Fruit fly (Drosophila melanogaster): Measurements from ENCODE around the gene Toll-9.

Toll-9 gene

DNA sequence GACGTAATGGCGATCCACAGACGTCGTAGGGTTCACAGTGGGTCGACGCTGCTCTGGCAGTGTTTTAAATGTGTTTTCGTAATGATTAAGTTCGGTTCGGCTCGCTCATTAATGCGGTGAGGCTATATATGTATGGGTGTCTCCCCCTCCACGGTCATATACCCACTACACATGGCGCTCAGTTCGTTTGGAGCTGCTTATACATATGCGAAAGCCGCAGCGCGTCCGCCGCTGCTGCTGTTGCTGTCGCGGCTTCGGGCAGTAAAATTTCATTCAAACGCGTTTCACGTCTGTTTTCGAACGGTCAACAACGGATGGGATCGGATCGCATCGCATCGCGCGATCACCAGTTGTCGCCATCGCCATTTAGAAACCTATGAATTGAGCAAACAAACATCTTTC lies 19.4 kb upstream of the Toll-9 start (continued):
- TF ChIP-seq en (GFP tag; optimal IDR thresholded peaks at IDR 0.05) = no peak
- TF ChIP-seq fd64A (GFP tag; optimal IDR thresholded peaks at IDR 0.05) = no peak
- TF ChIP-seq CG30020 (tag; optimal IDR thresholded peaks at IDR 0.05) = no peak
- no peak for TF ChIP-seq emc (GFP tag; optimal IDR thresholded peaks at IDR 0.05)
- no peak for TF ChIP-seq CG7987 (GFP tag; optimal IDR thresholded peaks at IDR 0.05)
- TF ChIP-seq fd96Cb (tag; optimal IDR thresholded peaks at IDR 0.05) = no peak
- TF ChIP-seq klu (GFP tag; IDR thresholded peaks at IDR 0.05) = no peak
- no peak for TF ChIP-seq CG6272 (GFP tag; IDR thresholded peaks at IDR 0.05)
- TF ChIP-seq so (GFP tag; IDR thresholded peaks at IDR 0.05) = no peak
- TF ChIP-seq CG12769 (tag; optimal IDR thresholded peaks at IDR 0.05) = peak; percentile 81
- no peak for TF ChIP-seq onecut (GFP tag; IDR thresholded peaks at IDR 0.05)
- TF ChIP-seq dm (GFP tag; optimal IDR thresholded peaks at IDR 0.05) = no peak
- no peak for TF ChIP-seq Opbp (GFP tag; IDR thresholded peaks at IDR 0.05; ENCODE audit: partially characterized antibody)
- TF ChIP-seq Oaz (GFP tag; IDR thresholded peaks at IDR 0.05) = no peak
- no peak for TF ChIP-seq sim (GFP tag; IDR thresholded peaks at IDR 0.05)
- 0 out of 2 replicates have a peak, but pooled peaks have one; percentile 15 for TF ChIP-seq Dref (GFP tag; IDR thresholded peaks at IDR 0.05)
- TF ChIP-seq CG4854 (GFP tag; optimal IDR thresholded peaks at IDR 0.05) = no peak
- no peak for TF ChIP-seq CHES-1-like (GFP tag; optimal IDR thresholded peaks at IDR 0.05)
- TF ChIP-seq gsb (GFP tag; IDR thresholded peaks at IDR 0.05) = no peak
- peak; percentile 65 for TF ChIP-seq sens (GFP tag)
- no peak for TF ChIP-seq CG12391 (tag; optimal IDR thresholded peaks at IDR 0.05)
- peak; percentile 74 for TF ChIP-seq vvl (GFP tag; IDR thresholded peaks at IDR 0.05)
- 0 out of 2 replicates have a peak, but pooled peaks have one; percentile 18 for TF ChIP-seq Atf6 (GFP tag; IDR thresholded peaks at IDR 0.05)
- TF ChIP-seq Adf1 (GFP tag; IDR thresholded peaks at IDR 0.05) = peak; percentile 84
- TF ChIP-seq CG13894 (tag; optimal IDR thresholded peaks at IDR 0.05) = peak; percentile 45
- TF ChIP-seq Sin3A (optimal IDR thresholded peaks at IDR 0.05) = no peak
- TF ChIP-seq Hand (GFP tag; optimal IDR thresholded peaks at IDR 0.05) = no peak
- TF ChIP-seq CG3065 (GFP tag; optimal IDR thresholded peaks at IDR 0.05) = no peak
- 0 out of 2 replicates have a peak, but pooled peaks have one; percentile 12 for TF ChIP-seq ttk (GFP tag; IDR thresholded peaks at IDR 0.05)
- TF ChIP-seq jing (GFP tag; optimal IDR thresholded peaks at IDR 0.05) = no peak
- no peak for TF ChIP-seq schlank (tag; optimal IDR thresholded peaks at IDR 0.05)
- TF ChIP-seq Pdp1 (GFP tag; optimal IDR thresholded peaks at IDR 0.05) = no peak
- TF ChIP-seq CG14441 (GFP tag; IDR thresholded peaks at IDR 0.05) = no peak
- peak; percentile 41 for TF ChIP-seq Deaf1 (tag; optimal IDR thresholded peaks at IDR 0.05)
- TF ChIP-seq nmo (GFP tag; optimal IDR thresholded peaks at IDR 0.05) = no peak
- TF ChIP-seq Jarid2 (GFP tag; optimal IDR thresholded peaks at IDR 0.05) = no peak
- TF ChIP-seq HLHmδ (GFP tag; optimal IDR thresholded peaks at IDR 0.05) = no peak
- TF ChIP-seq CG14667 (GFP tag; IDR thresholded peaks at IDR 0.05) = no peak
- no peak for TF ChIP-seq HLH3B (GFP tag; IDR thresholded peaks at IDR 0.05)
- no peak for TF ChIP-seq CG6175 (GFP tag; IDR thresholded peaks at IDR 0.05)
- TF ChIP-seq gro (GFP tag; optimal IDR thresholded peaks at IDR 0.05) = no peak
- TF ChIP-seq Sry-δ (GFP tag; optimal IDR thresholded peaks at IDR 0.05) = no peak
- TF ChIP-seq sob (GFP tag; IDR thresholded peaks at IDR 0.05) = peak; percentile 38; the same call in 1 of the 2 replicates
- TF ChIP-seq Ptx1 (GFP tag; IDR thresholded peaks at IDR 0.05) = no peak
- TF ChIP-seq CG14050 (GFP tag; IDR thresholded peaks at IDR 0.05) = no peak
- no peak for TF ChIP-seq shn (GFP tag; optimal IDR thresholded peaks at IDR 0.05)
- no peak for TF ChIP-seq CG3281 (GFP tag; optimal IDR thresholded peaks at IDR 0.05)
- TF ChIP-seq Hr78 (GFP tag; optimal IDR thresholded peaks at IDR 0.05) = peak in 1 of 2 experiments; percentile 83
- TF ChIP-seq Hr51 (GFP tag; optimal IDR thresholded peaks at IDR 0.05) = no peak
- TF ChIP-seq chif (GFP tag; optimal IDR thresholded peaks at IDR 0.05) = no peak
- TF ChIP-seq danr (GFP tag; IDR thresholded peaks at IDR 0.05) = no peak
- TF ChIP-seq unc-4 (GFP tag; IDR thresholded peaks at IDR 0.05; ENCODE audit: partially characterized antibody) = 0 out of 2 replicates have a peak, but pooled peaks have one; percentile 19

All from whole organism, embryonic.